Fruit fly (Drosophila melanogaster) whole organism, embryonic: ENCODE results near the gene CG5938.

Experiments used
- Abd-B ChIP-seq: fragments of 200-800 bp; sonication (Bioruptor generic); optimal IDR thresholded peaks from 2 replicates; lab custom pipeline; 2018; ENCODE audit warnings: missing biosample characterization, mild to moderate bottlenecking, missing genetic modification characterization, moderate library complexity
- Ada2b ChIP-seq: fragments of 200-800 bp; sonication (Bioruptor generic); IDR thresholded peaks from 2 replicates; pipeline ENCODE4 v1.3.6; 2022; ENCODE audit warnings: missing biosample characterization, missing genetic modification characterization
- Awh ChIP-seq: fragments of 200-800 bp; sonication (Bioruptor generic); IDR thresholded peaks from 2 replicates; pipeline ENCODE4, ENCODE4 v1.3.6; 2022; ENCODE audit warnings: missing biosample characterization, missing genetic modification characterization
- BEAF-32 ChIP-seq: fragments of 200-800 bp; sonication (Bioruptor generic); optimal IDR thresholded peaks from 3 replicates; lab custom pipeline; 2017; ENCODE audit warnings: missing biosample characterization, missing genetic modification characterization, mild to moderate bottlenecking, moderate library complexity, missing genetic modification reagents
- CG10462 ChIP-seq: fragments of 200-800 bp; sonication (Bioruptor generic); optimal IDR thresholded peaks from 2 replicates; lab custom pipeline; 2016; ENCODE audit warnings: missing biosample characterization, missing genetic modification characterization
- CG10979 ChIP-seq: fragments of 200-800 bp; sonication (Bioruptor generic); optimal IDR thresholded peaks from 2 replicates; lab custom pipeline; 2018; ENCODE audit warnings: missing biosample characterization, mild to moderate bottlenecking, missing genetic modification characterization, moderate library complexity
- CG1233 ChIP-seq: fragments of 200-800 bp; sonication (Bioruptor generic); optimal IDR thresholded peaks from 4 replicates; lab custom pipeline; 2018; ENCODE audit warnings: missing biosample characterization, mild to moderate bottlenecking, missing genetic modification characterization
- CG13775 ChIP-seq: fragments of 200-800 bp; sonication (Bioruptor generic); optimal IDR thresholded peaks from 3 replicates; lab custom pipeline; 2017; ENCODE audit warnings: missing biosample characterization, mild to moderate bottlenecking, missing genetic modification characterization
- CG14965 ChIP-seq: fragments of 200-800 bp; sonication (Bioruptor generic); optimal IDR thresholded peaks from 2 replicates; lab custom pipeline; 2016; ENCODE audit warnings: missing biosample characterization, missing genetic modification characterization, borderline replicate concordance
- CG15011 ChIP-seq: fragments of 200-800 bp; sonication (Bioruptor generic); optimal IDR thresholded peaks from 3 replicates; lab custom pipeline; 2018; ENCODE audit warnings: missing biosample characterization, mild to moderate bottlenecking, missing genetic modification characterization
- CG1529 ChIP-seq: fragments of 200-800 bp; sonication (Bioruptor generic); optimal IDR thresholded peaks from 3 replicates; lab custom pipeline; 2018; ENCODE audit warnings: missing biosample characterization, missing genetic modification characterization
- CG17359 ChIP-seq: fragments of 200-800 bp; sonication (Bioruptor generic); optimal IDR thresholded peaks from 3 replicates; lab custom pipeline; 2018; ENCODE audit warnings: missing biosample characterization, mild to moderate bottlenecking, missing genetic modification characterization, moderate library complexity
- CG18599 ChIP-seq: fragments of 200-800 bp; sonication (Bioruptor generic); optimal IDR thresholded peaks from 3 replicates; lab custom pipeline; 2017; ENCODE audit warnings: missing biosample characterization, missing genetic modification characterization, mild to moderate bottlenecking, moderate library complexity, missing genetic modification reagents
- CG18619 ChIP-seq: fragments of 200-800 bp; sonication (Bioruptor generic); optimal IDR thresholded peaks from 3 replicates; lab custom pipeline; 2017; ENCODE audit warnings: missing biosample characterization, mild to moderate bottlenecking, missing genetic modification characterization
- CG18764 ChIP-seq: fragments of 200-800 bp; sonication (Bioruptor generic); optimal IDR thresholded peaks from 3 replicates; lab custom pipeline; 2016; ENCODE audit warnings: missing biosample characterization, missing genetic modification characterization
- CG2199 ChIP-seq: fragments of 200-800 bp; sonication (Bioruptor generic); IDR thresholded peaks from 3 replicates; pipeline ENCODE4 v1.3.6; 2022; ENCODE audit warnings: missing biosample characterization, missing genetic modification characterization
- CG31365 ChIP-seq: fragments of 200-800 bp; sonication (Bioruptor generic); optimal IDR thresholded peaks from 2 replicates; lab custom pipeline; 2018; ENCODE audit warnings: missing biosample characterization, mild to moderate bottlenecking, missing genetic modification characterization
- CG4328 ChIP-seq: fragments of 200-800 bp; sonication (Bioruptor generic); optimal IDR thresholded peaks from 3 replicates; lab custom pipeline; 2017; ENCODE audit warnings: missing biosample characterization, missing genetic modification reagents, missing genetic modification characterization
- CG4360 ChIP-seq: fragments of 200-800 bp; sonication (Bioruptor generic); IDR thresholded peaks from 2 replicates; pipeline ENCODE4 v1.3.6; 2022; ENCODE audit warnings: missing biosample characterization, missing genetic modification characterization
- CG4707 ChIP-seq: fragments of 200-800 bp; sonication (Bioruptor generic); optimal IDR thresholded peaks from 2 replicates; lab custom pipeline; 2018; ENCODE audit warnings: missing biosample characterization, mild to moderate bottlenecking, missing genetic modification characterization, moderate library complexity
- CG4820 ChIP-seq: fragments of 200-800 bp; sonication (Bioruptor generic); optimal IDR thresholded peaks from 3 replicates; lab custom pipeline; 2016; ENCODE audit warnings: missing biosample characterization, missing genetic modification characterization
- CG6791 ChIP-seq: fragments of 200-800 bp; sonication (Bioruptor generic); IDR thresholded peaks from 3 replicates; pipeline ENCODE4 v1.3.6; 2022; ENCODE audit warnings: missing biosample characterization, missing genetic modification characterization; ENCODE audit not compliant: partially characterized antibody
- CG7839 ChIP-seq: fragments of 200-800 bp; sonication (Bioruptor generic); optimal IDR thresholded peaks from 3 replicates; lab custom pipeline; 2018; ENCODE audit warnings: missing biosample characterization, mild to moderate bottlenecking, missing genetic modification characterization, moderate library complexity
- CG9797 ChIP-seq: fragments of 200-800 bp; sonication (Bioruptor generic); optimal IDR thresholded peaks from 3 replicates; lab custom pipeline; 2018; ENCODE audit warnings: missing biosample characterization, mild to moderate bottlenecking, missing genetic modification characterization
- CoRest ChIP-seq: fragments of 200-800 bp; sonication (Bioruptor generic); optimal IDR thresholded peaks from 3 replicates; lab custom pipeline; 2018; ENCODE audit warnings: missing biosample characterization, mild to moderate bottlenecking, missing genetic modification characterization, moderate library complexity
- CrebB ChIP-seq: fragments of 200-800 bp; sonication (Bioruptor generic); optimal IDR thresholded peaks from 3 replicates; lab custom pipeline; 2018; ENCODE audit warnings: missing biosample characterization, mild to moderate bottlenecking, missing genetic modification characterization
- Dip3 ChIP-seq: fragments of 200-800 bp; sonication (Bioruptor generic); optimal IDR thresholded peaks from 3 replicates; lab custom pipeline; 2016; ENCODE audit warnings: missing biosample characterization, missing genetic modification characterization
- Drgx ChIP-seq: fragments of 200-800 bp; sonication (Bioruptor generic); IDR thresholded peaks from 2 replicates; pipeline ENCODE4 v1.3.6; 2022; ENCODE audit warnings: missing biosample characterization, missing genetic modification characterization
- Ets97D ChIP-seq: fragments of 200-800 bp; sonication (Bioruptor generic); optimal IDR thresholded peaks from 3 replicates; lab custom pipeline; 2016; ENCODE audit warnings: missing biosample characterization, missing genetic modification characterization
- GATAe ChIP-seq: fragments of 200-800 bp; sonication (Bioruptor generic); conservative IDR thresholded peaks from 2 replicates; pipeline ENCODE4 v1.3.6; 2022; ENCODE audit warnings: missing biosample characterization, missing genetic modification characterization
- HLHmδ ChIP-seq: fragments of 200-800 bp; sonication (Bioruptor generic); optimal IDR thresholded peaks from 2 replicates; lab custom pipeline; 2018; ENCODE audit warnings: missing biosample characterization, mild to moderate bottlenecking, missing genetic modification characterization, moderate library complexity
- Scr ChIP-seq: fragments of 200-800 bp; sonication (Bioruptor generic); IDR thresholded peaks from 2 replicates; pipeline ENCODE4 v1.3.6; 2022; ENCODE audit warnings: missing biosample characterization, missing genetic modification characterization; ENCODE audit not compliant: partially characterized antibody
- ap ChIP-seq: fragments of 200-800 bp; sonication (Bioruptor generic); IDR thresholded peaks from 2 replicates; pipeline ENCODE4 v1.3.6; 2022; ENCODE audit warnings: missing biosample characterization, missing genetic modification characterization
- caup ChIP-seq: fragments of 200-800 bp; sonication (Bioruptor generic); optimal IDR thresholded peaks from 3 replicates; lab custom pipeline; 2017; ENCODE audit warnings: missing biosample characterization, mild to moderate bottlenecking, missing genetic modification characterization, moderate library complexity; ENCODE audit not compliant: severe bottlenecking
- chinmo ChIP-seq: fragments of 200-800 bp; sonication (Bioruptor generic); IDR thresholded peaks from 4 replicates; pipeline ENCODE4 v1.3.6; 2022; ENCODE audit warnings: missing biosample characterization, missing genetic modification characterization; ENCODE audit not compliant: partially characterized antibody
- exex ChIP-seq: fragments of 200-800 bp; sonication (Bioruptor generic); optimal IDR thresholded peaks from 4 replicates; lab custom pipeline; 2018; ENCODE audit warnings: missing biosample characterization, mild to moderate bottlenecking, missing genetic modification characterization, moderate library complexity
- grn ChIP-seq: fragments of 200-800 bp; sonication (Bioruptor generic); optimal IDR thresholded peaks from 3 replicates; lab custom pipeline; 2017; ENCODE audit warnings: missing biosample characterization, missing genetic modification characterization
- hb ChIP-seq: fragments of 200-800 bp; sonication (Bioruptor generic); IDR thresholded peaks from 3 replicates; pipeline ENCODE4 v1.3.6; 2022; ENCODE audit warnings: missing biosample characterization, missing genetic modification characterization; ENCODE audit not compliant: partially characterized antibody
- ind ChIP-seq: fragments of 200-800 bp; sonication (Bioruptor generic); optimal IDR thresholded peaks from 3 replicates; lab custom pipeline; 2016; ENCODE audit warnings: missing biosample characterization, missing genetic modification characterization
- kni ChIP-seq: fragments of 200-800 bp; sonication (Bioruptor generic); optimal IDR thresholded peaks from 3 replicates; lab custom pipeline; 2017; ENCODE audit warnings: mild to moderate bottlenecking, missing biosample characterization, missing genetic modification reagents, missing genetic modification characterization
- lmd ChIP-seq: fragments of 200-800 bp; sonication (Bioruptor generic); IDR thresholded peaks from 2 replicates; pipeline ENCODE4 v1.3.6; 2022; ENCODE audit warnings: missing biosample characterization, missing genetic modification characterization
- nerfin-1 ChIP-seq: fragments of 200-800 bp; sonication (Bioruptor generic); optimal IDR thresholded peaks from 3 replicates; lab custom pipeline; 2019; ENCODE audit warnings: missing biosample characterization, mild to moderate bottlenecking, missing genetic modification characterization, moderate library complexity
- sc ChIP-seq, 3 experiments: fragments of >200 bp in 2 of 3; fragments of 200-800 bp in 1 of 3; sonication (Bioruptor generic) in 1 of 3; optimal IDR thresholded peaks; 2 replicates in 2 of 3; 3 replicates in 1 of 3; lab custom pipeline; 2017; ENCODE audit warnings: mild to moderate bottlenecking in 1 of 3, missing biosample characterization in 1 of 3, missing genetic modification characterization in 1 of 3, missing genetic modification reagents in 1 of 3
- sens-2 ChIP-seq: fragments of 200-800 bp; sonication (Bioruptor generic); IDR thresholded peaks from 2 replicates; pipeline ENCODE4 v1.3.6; 2022; ENCODE audit warnings: missing biosample characterization, missing genetic modification characterization
- stwl ChIP-seq: fragments of 200-800 bp; sonication (Bioruptor generic); optimal IDR thresholded peaks from 3 replicates; lab custom pipeline; 2018; ENCODE audit warnings: missing biosample characterization, mild to moderate bottlenecking, missing genetic modification characterization, moderate library complexity
- tap ChIP-seq: fragments of 200-800 bp; optimal IDR thresholded peaks from 3 replicates; lab custom pipeline; 2019; ENCODE audit warnings: missing biosample characterization, mild to moderate bottlenecking, missing genetic modification characterization, moderate library complexity
- unpg ChIP-seq: fragments of 200-800 bp; sonication (Bioruptor generic); optimal IDR thresholded peaks from 3 replicates; lab custom pipeline; 2018; ENCODE audit warnings: missing biosample characterization, mild to moderate bottlenecking, missing genetic modification characterization, moderate library complexity
- vfl ChIP-seq: fragments of 200-800 bp; sonication (Bioruptor generic); optimal IDR thresholded peaks from 2 replicates; lab custom pipeline; 2016; ENCODE audit warnings: missing biosample characterization, missing genetic modification characterization
- vvl ChIP-seq: fragments of 200-800 bp; sonication (Bioruptor generic); IDR thresholded peaks from 2 replicates; pipeline ENCODE4 v1.3.6; 2022; ENCODE audit warnings: missing biosample characterization, missing genetic modification characterization
- zen ChIP-seq: fragments of 200-800 bp; sonication (Bioruptor generic); optimal IDR thresholded peaks from 3 replicates; lab custom pipeline; 2018; ENCODE audit warnings: missing biosample characterization, mild to moderate bottlenecking, missing genetic modification characterization, moderate library complexity

CG5938 gene

DNA sequence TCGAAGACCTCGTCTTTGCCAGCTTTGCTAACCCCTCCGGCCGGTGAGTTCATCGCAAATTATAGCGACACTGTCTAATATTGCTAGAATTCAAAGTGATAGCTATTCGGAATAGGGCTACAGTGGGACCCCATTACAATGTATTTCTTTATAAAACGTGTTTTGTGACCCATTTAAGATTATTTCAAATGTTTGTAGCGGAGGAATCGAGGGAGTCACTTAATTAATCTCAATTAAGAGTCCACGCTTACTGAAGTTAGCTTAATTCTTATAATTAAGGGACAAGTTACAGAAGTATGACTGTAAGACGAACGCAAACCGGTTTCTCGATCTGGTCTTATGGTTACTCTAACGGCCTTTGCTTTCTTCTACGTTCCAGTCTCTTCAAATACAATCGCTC, 15.0 kb downstream of the CG5938 start (continued):
- TF ChIP-seq CG4707: no peak
- TF ChIP-seq CG17359 (tag; lab: Kevin White, UChicago): peak; percentile 48
- TF ChIP-seq CG18764: no peak
- TF ChIP-seq HLHmδ (GFP tag; lab: Kevin White, UChicago): no peak
- no peak for TF ChIP-seq CG4360 (GFP tag; lab: Robert Waterston, UW)
- TF ChIP-seq caup: no peak
- TF ChIP-seq CG18619 (GFP tag; lab: Kevin White, UChicago): no peak
- TF ChIP-seq sc (optimal IDR thresholded peaks at IDR 0.05; lab: Kevin White, UChicago): no peak
- TF ChIP-seq sc (GFP tag; optimal IDR thresholded peaks at IDR 0.05; lab: Kevin White, UChicago): no peak
- peak; percentile 72 for TF ChIP-seq vvl
- TF ChIP-seq Scr (GFP tag; lab: Robert Waterston, UW): no peak
- TF ChIP-seq hb: no peak
- no peak for TF ChIP-seq CG4328 (GFP tag; lab: Kevin White, UChicago)
- no peak for TF ChIP-seq CG2199 (GFP tag; lab: Robert Waterston, UW)
- TF ChIP-seq CG10462 (GFP tag; lab: Kevin White, UChicago): no peak
- TF ChIP-seq CG7839 (tag; lab: Kevin White, UChicago): peak; percentile 61
- no peak for TF ChIP-seq CG6791 (GFP tag; lab: Robert Waterston, UW)
- TF ChIP-seq CG18599: peak; percentile 61
- no peak for TF ChIP-seq stwl (tag; lab: Kevin White, UChicago)
- TF ChIP-seq ap: no peak
- no peak for TF ChIP-seq BEAF-32
- no peak for TF ChIP-seq CG4820
- no peak for TF ChIP-seq CG31365 (tag; lab: Kevin White, UChicago)
- TF ChIP-seq grn (GFP tag; lab: Kevin White, UChicago): no peak
- TF ChIP-seq CG14965 (GFP tag; lab: Kevin White, UChicago): no peak
- TF ChIP-seq nerfin-1 (tag; lab: Kevin White, UChicago): peak; percentile 8
- no peak for TF ChIP-seq Awh
- TF ChIP-seq Abd-B (GFP tag; lab: Kevin White, UChicago): no peak
- no peak for TF ChIP-seq exex (tag; lab: Kevin White, UChicago)
- no peak for TF ChIP-seq CG13775 (GFP tag; lab: Kevin White, UChicago)
- TF ChIP-seq CG1529: no peak
- no peak for TF ChIP-seq sens-2 (GFP tag; lab: Robert Waterston, UW)
- TF ChIP-seq Dip3 (GFP tag; lab: Kevin White, UChicago): peak; percentile 44
- peak; percentile 45 for TF ChIP-seq ind
- peak; percentile 44; the same call in 1 of the 2 replicates for TF ChIP-seq lmd (GFP tag; lab: Robert Waterston, UW)
- TF ChIP-seq CrebB (tag; lab: Kevin White, UChicago): peak; percentile 26
- peak; percentile 4 for TF ChIP-seq CG1233 (GFP tag; lab: Kevin White, UChicago)
- TF ChIP-seq unpg (GFP tag; lab: Kevin White, UChicago): peak; percentile 54
- TF ChIP-seq Drgx (GFP tag; lab: Robert Waterston, UW): peak; percentile 52
- no peak for TF ChIP-seq CG15011 (GFP tag; lab: Kevin White, UChicago)
- no peak for TF ChIP-seq CG9797 (GFP tag; lab: Kevin White, UChicago)
- no peak for TF ChIP-seq GATAe
- no peak for TF ChIP-seq kni (GFP tag; lab: Kevin White, UChicago)
- TF ChIP-seq CoRest (tag; lab: Kevin White, UChicago): no peak
- TF ChIP-seq Ada2b: 0 out of 2 replicates have a peak, but pooled peaks have one; percentile 12
- TF ChIP-seq zen (tag; lab: Kevin White, UChicago): no peak
- TF ChIP-seq chinmo: no peak
- TF ChIP-seq vfl (GFP tag; lab: Kevin White, UChicago): no peak
- peak; percentile 62 for TF ChIP-seq CG10979 (tag; lab: Kevin White, UChicago)
- TF ChIP-seq Ets97D (GFP tag; lab: Kevin White, UChicago): no peak
- no peak for TF ChIP-seq tap (tag; lab: Kevin White, UChicago)
